Worm (Caenorhabditis elegans): Measurements from ENCODE around the gene F58G1.3.

Gene F58G1.3

DNA sequence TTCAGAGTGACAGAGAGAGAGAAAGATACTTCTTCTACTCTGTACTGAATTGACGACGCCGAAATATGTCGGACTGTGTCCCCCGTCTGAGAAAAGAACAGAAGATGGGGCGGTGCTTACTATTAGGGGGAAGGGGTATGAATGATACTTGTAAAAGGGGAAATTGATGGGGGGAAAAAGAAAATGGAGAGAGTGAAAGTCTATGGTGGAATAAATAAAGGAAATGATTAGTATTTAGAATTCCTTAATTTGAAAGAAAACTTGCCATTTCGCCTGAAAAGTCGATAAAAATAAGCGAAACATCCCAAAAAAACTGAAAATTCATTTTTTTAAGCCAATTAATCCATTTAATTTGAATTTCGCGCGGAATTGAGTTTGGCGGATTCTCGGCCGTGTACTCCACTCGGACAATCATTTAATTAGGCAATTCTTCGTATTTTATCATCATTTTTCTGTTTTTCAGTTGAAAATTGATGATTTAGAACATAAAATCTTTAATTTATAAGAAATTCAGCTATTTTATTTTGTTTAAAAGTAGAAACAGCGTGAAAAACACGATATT, 13.5 kb downstream of the F58G1.3 start, which contains the start of gene F35C5.12:
F35C5.12 (minus strand) TSS at position 51 of the 562 bp plus-strand sequence.
- TF ChIP-seq C08G9.2 (tag; optimal IDR thresholded peaks at IDR 0.05) (peak; percentile 44), ceh-31 (tag; optimal IDR thresholded peaks at IDR 0.05) (peak; percentile 34), che-1 (tag; optimal IDR thresholded peaks at IDR 0.05) (no peak), tbx-7 (tag; optimal IDR thresholded peaks at IDR 0.05) (peak; percentile 2)

DNA sequence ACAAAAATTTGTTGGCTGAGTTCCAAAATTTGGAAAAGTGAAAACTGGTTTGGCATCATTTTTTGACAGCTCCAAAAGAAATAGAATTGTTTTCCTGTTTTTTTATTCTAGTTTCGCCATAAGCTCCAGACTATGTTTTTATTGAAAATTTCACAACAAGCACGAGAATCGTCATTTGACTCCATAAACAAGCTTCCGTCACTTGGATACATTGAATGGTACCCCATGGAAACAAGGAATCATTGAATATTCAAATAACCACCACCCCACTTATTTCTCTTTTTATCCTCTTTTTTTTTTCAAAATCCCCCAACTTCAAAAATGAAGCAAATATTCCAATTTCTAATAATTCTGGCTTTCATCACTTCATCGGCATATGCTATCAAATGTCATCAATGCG, 19.4 kb downstream of the F58G1.3 start, which contains the start of gene ddn-2:
ddn-2 (plus strand) TSS at position 301 of the 400 bp plus-strand sequence.
- no peak for TF ChIP-seq sox-2 (GFP tag; IDR thresholded peaks at IDR 0.05)
- TF ChIP-seq unc-42 (tag; optimal IDR thresholded peaks at IDR 0.05) = no peak
- TF ChIP-seq lim-6 (tag; optimal IDR thresholded peaks at IDR 0.05) = no peak
- no peak for TF ChIP-seq K02D7.2 (tag; optimal IDR thresholded peaks at IDR 0.05)
- TF ChIP-seq pag-3 (tag; optimal IDR thresholded peaks at IDR 0.05; ENCODE audit: borderline replicate concordance) = no peak
- TF ChIP-seq ceh-18 (tag; optimal IDR thresholded peaks at IDR 0.05) = no peak
- no peak for TF ChIP-seq elt-4 (tag; optimal IDR thresholded peaks at IDR 0.05)
- no peak for TF ChIP-seq hlh-13 (GFP tag; optimal IDR thresholded peaks at IDR 0.05)
- TF ChIP-seq syd-9 (tag; optimal IDR thresholded peaks at IDR 0.05) = no peak
- TF ChIP-seq hlh-15 (tag; optimal IDR thresholded peaks at IDR 0.05) = no peak
- TF ChIP-seq fkh-6 (tag; optimal IDR thresholded peaks at IDR 0.05) = no peak

DNA sequence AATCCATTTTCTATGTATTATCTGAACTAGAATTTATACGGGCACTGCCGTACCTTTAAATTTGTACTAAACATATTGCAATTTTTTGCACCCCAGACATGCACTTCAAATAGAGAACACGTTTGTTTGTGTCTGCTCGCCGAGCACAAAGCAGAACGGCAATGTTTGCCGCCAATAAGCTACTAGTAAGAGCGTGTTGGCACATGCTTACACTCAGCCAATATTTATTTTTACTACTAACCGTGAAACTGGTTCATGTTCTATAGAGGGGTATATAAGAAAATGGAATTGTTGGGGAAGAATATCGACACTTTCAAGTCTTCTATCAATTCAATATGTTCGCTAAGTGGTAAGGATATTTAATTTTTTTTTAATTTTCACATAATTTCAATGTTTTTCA, 21.1 kb downstream of the F58G1.3 start, which contains the start of gene nspb-11:
nspb-11 (plus strand) TSS at position 301 of the 400 bp plus-strand sequence.
- no peak for TF ChIP-seq rnt-1 (tag; optimal IDR thresholded peaks at IDR 0.05)
- TF ChIP-seq K09A11.1 (tag; optimal IDR thresholded peaks at IDR 0.05; ENCODE audit: insufficient read depth) = no peak
- TF ChIP-seq ttx-3 (tag; optimal IDR thresholded peaks at IDR 0.05) = no peak
- TF ChIP-seq hlh-13 (GFP tag; optimal IDR thresholded peaks at IDR 0.05) = no peak
- no peak for TF ChIP-seq nhr-232 (tag; optimal IDR thresholded peaks at IDR 0.05)
- no peak for TF ChIP-seq ceh-24 (tag; optimal IDR thresholded peaks at IDR 0.05)
- TF ChIP-seq ahr-1 (tag; optimal IDR thresholded peaks at IDR 0.05) = no peak
- no peak for TF ChIP-seq sox-4 (tag; optimal IDR thresholded peaks at IDR 0.05)
- TF ChIP-seq che-1 (tag; optimal IDR thresholded peaks at IDR 0.05) = no peak
- TF ChIP-seq madf-2 (tag; optimal IDR thresholded peaks at IDR 0.05) = no peak
- no peak for TF ChIP-seq pag-3 (tag; optimal IDR thresholded peaks at IDR 0.05; ENCODE audit: borderline replicate concordance)
- no peak for TF ChIP-seq eyg-1 (tag; optimal IDR thresholded peaks at IDR 0.05)
- no peak for TF ChIP-seq ceh-31 (tag; optimal IDR thresholded peaks at IDR 0.05)

DNA sequence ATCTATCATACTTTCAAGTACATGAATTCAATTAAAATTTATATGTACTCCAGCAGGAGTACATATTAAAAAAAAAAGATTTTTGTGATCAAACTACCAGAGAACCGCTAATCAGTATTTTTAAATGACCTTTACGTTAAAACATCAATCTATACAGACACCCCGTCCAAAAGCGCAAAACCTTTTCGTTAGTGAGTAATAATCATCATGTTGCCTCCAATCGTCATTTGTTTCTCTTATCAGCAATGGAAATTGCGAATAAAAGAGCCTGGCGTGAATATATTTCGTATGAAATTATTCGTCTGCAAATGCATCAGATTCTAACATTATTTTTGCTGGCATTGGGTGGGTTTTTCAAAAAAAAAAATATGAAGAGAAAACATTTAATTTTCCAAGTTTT, 24.0 kb downstream of the F58G1.3 start, which contains the start of gene clec-66:
clec-66 (plus strand) TSS at position 225 of the 400 bp plus-strand sequence.
- TF ChIP-seq Y22D7AL.16 (tag; optimal IDR thresholded peaks at IDR 0.05) = no peak
- no peak for TF ChIP-seq unc-3 (GFP tag; conservative IDR thresholded peaks at IDR 0.05)
- no peak for TF ChIP-seq unc-3 (tag; optimal IDR thresholded peaks at IDR 0.05)
- TF ChIP-seq ceh-2 (tag; optimal IDR thresholded peaks at IDR 0.05) = no peak
- TF ChIP-seq C08G9.2 (tag; optimal IDR thresholded peaks at IDR 0.05) = no peak
- TF ChIP-seq unc-86 (tag; optimal IDR thresholded peaks at IDR 0.05) = no peak
- no peak for TF ChIP-seq lin-11 (tag; optimal IDR thresholded peaks at IDR 0.05)

DNA sequence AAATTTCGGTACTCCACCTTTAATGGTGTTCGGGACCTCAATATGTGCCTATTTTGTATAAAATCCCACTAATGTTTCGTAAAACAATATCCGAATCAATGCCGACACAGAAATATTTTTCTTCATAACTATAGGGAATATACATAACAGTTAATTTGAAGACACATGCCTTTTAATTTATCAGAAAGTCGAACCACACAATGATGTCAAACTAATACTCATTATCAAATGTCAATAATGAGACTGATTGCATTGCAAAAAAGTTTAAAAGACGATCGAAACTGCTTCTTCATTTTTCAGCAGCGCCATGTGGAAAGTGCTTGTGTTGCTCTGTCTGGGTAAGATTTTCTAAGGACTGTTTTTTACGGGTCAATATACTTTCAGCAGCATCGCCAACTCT, 27.1 kb downstream of the F58G1.3 start, which contains the start of gene clec-65:
clec-65 (plus strand) TSS at position 301 of the 400 bp plus-strand sequence.
- TF ChIP-seq F13H6.1 (tag; optimal IDR thresholded peaks at IDR 0.05) = no peak
- TF ChIP-seq ceh-2 (tag; optimal IDR thresholded peaks at IDR 0.05) = no peak
- TF ChIP-seq pag-3 (tag; optimal IDR thresholded peaks at IDR 0.05; ENCODE audit: borderline replicate concordance) = no peak
- no peak for TF ChIP-seq pax-1 (tag; optimal IDR thresholded peaks at IDR 0.05)
- no peak for TF ChIP-seq ceh-30 (tag; optimal IDR thresholded peaks at IDR 0.05)
- no peak for TF ChIP-seq gmeb-2 (tag; optimal IDR thresholded peaks at IDR 0.05)
- no peak for TF ChIP-seq ref-2 (tag; optimal IDR thresholded peaks at IDR 0.05)
- no peak for TF ChIP-seq tbx-2 (tag; optimal IDR thresholded peaks at IDR 0.05)
- no peak for TF ChIP-seq pros-1 (tag; optimal IDR thresholded peaks at IDR 0.05)
- no peak for TF ChIP-seq elt-2 (tag; optimal IDR thresholded peaks at IDR 0.05)
- no peak for TF ChIP-seq ceh-14 (tag; optimal IDR thresholded peaks at IDR 0.05)
- no peak for TF ChIP-seq ceh-34 (tag; optimal IDR thresholded peaks at IDR 0.05)
- no peak for TF ChIP-seq hlh-15 (tag; optimal IDR thresholded peaks at IDR 0.05)
- no peak for TF ChIP-seq ttx-3 (tag; optimal IDR thresholded peaks at IDR 0.05)
- TF ChIP-seq hlh-6 (tag; optimal IDR thresholded peaks at IDR 0.05) = no peak
- no peak for TF ChIP-seq ahr-1 (tag; optimal IDR thresholded peaks at IDR 0.05)
- TF ChIP-seq npax-4 (tag; optimal IDR thresholded peaks at IDR 0.05) = no peak
- TF ChIP-seq K02D7.2 (tag; optimal IDR thresholded peaks at IDR 0.05) = no peak

Data from whole organism, late embryonic.